Worm (Caenorhabditis elegans): Measurements from ENCODE around the gene R02F2.10.

Gene R02F2.10

DNA sequence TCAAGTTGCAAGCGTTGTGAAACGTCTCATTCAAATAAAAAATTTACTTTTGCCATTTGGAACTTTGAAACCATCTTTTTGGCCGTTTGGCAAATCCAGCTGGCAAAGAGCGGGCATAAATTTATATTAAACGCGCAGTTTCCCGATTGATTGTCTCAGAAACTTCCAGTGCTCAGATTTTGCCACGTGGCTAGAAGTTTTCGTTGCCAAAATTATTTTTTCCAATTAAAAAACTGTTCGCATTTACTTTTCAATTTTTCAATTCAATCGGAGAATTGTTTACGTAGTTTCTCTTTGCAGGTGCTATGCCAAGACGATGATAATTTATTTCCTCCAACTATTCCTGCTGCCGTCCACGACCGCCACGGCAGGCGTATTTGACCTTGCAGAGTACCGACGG is 24.8 kb upstream of the R02F2.10 start, which contains the start of gene F48E8.4:
Gene F48E8.4, plus strand, starts transcription at position 301 of the 400 bp plus-strand sequence.
- no peak for TF ChIP-seq hif-1 (tag; optimal IDR thresholded peaks at IDR 0.05)
- TF ChIP-seq dmd-9 (GFP tag; IDR thresholded peaks at IDR 0.05) = no peak
- no peak for TF ChIP-seq ceh-44 (GFP tag; IDR thresholded peaks at IDR 0.05)
- TF ChIP-seq sdz-12 (GFP tag; optimal IDR thresholded peaks at IDR 0.05) = no peak
- TF ChIP-seq nhr-25 (tag; optimal IDR thresholded peaks at IDR 0.05; ENCODE audit: borderline replicate concordance, insufficient read depth) = no peak
- peak; percentile 31 for TF ChIP-seq aha-1 (tag)
- 0 out of 2 replicates have a peak, but pooled peaks have one; percentile 20 for TF ChIP-seq T26A8.4 (GFP tag; IDR thresholded peaks at IDR 0.05)
- no peak for TF ChIP-seq vab-7 (GFP tag; IDR thresholded peaks at IDR 0.05)

DNA sequence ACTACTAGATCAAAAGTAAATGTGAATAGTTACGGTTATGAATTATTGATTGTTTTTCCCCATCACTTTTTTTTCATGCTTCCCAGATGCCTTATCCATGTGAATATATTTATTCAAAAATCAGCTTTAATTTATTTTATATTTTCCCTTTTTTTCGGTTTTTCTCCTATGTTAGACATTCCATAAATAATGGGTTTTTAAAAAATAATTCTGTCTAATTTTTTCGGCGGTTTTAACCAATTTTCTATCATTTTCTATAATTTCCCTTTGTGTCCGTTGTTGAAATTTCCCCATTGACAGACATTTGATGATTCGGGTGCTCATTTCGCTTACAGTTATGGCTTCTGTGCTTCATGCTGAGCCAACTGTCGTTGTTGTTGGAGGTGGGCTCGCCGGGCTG is 17.0 kb upstream of the R02F2.10 start, which contains the start of gene F48E8.3:
Gene F48E8.3, plus strand, starts transcription at position 301 of the 400 bp plus-strand sequence.
- no peak for TF ChIP-seq T20F7.1 (GFP tag; optimal IDR thresholded peaks at IDR 0.05)
- TF ChIP-seq lin-1 (GFP tag; IDR thresholded peaks at IDR 0.05) = no peak
- TF ChIP-seq madf-9 (GFP tag; conservative IDR thresholded peaks at IDR 0.05) = no peak
- no peak for TF ChIP-seq nhr-76 (tag; optimal IDR thresholded peaks at IDR 0.05)
- TF ChIP-seq lsy-2 (tag; optimal IDR thresholded peaks at IDR 0.05) = no peak
- no peak for TF ChIP-seq nhr-10 (tag; optimal IDR thresholded peaks at IDR 0.05)
- TF ChIP-seq saeg-2 (GFP tag; IDR thresholded peaks at IDR 0.05) = no peak
- no peak for TF ChIP-seq snpc-4 (tag; optimal IDR thresholded peaks at IDR 0.05)
- no peak for TF ChIP-seq set-16 (GFP tag; IDR thresholded peaks at IDR 0.05)
- TF ChIP-seq nhr-102 (tag; optimal IDR thresholded peaks at IDR 0.05) = no peak
- TF ChIP-seq nhr-42 (GFP tag; IDR thresholded peaks at IDR 0.05) = no peak
- no peak for TF ChIP-seq cey-2 (tag; optimal IDR thresholded peaks at IDR 0.05; ENCODE audit: borderline replicate concordance, insufficient read depth)
- no peak for TF ChIP-seq attf-4 (tag; optimal IDR thresholded peaks at IDR 0.05)
- TF ChIP-seq zip-2 (tag; optimal IDR thresholded peaks at IDR 0.05) = no peak
- TF ChIP-seq ces-1 (GFP tag; optimal IDR thresholded peaks at IDR 0.05) = no peak

DNA sequence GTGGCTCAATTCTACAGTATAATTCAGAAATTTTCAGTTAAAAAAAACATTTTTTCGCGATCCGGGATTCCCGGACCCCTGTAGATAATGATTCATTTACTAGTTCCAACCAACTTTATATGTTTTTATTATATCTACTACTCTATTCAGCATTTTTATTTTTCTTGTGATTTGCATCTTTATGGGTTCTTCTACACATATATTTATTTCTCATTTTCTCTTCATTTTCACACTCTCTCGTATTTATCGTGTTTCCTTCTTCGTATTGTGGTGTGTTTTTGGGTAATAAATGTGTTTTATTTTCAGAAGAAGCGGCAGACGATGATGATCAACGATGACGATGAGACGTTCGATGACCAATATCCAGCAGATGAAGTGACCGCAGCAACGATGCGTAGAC is 14.0 kb upstream of the R02F2.10 start, which contains the start of gene F48E8.2:
Gene F48E8.2, plus strand, starts transcription at position 301 of the 400 bp plus-strand sequence.
- TF ChIP-seq F37D6.2 (tag; optimal IDR thresholded peaks at IDR 0.05) = no peak
- no peak for TF ChIP-seq daf-8 (GFP tag; IDR thresholded peaks at IDR 0.05)
- no peak for TF ChIP-seq R02D3.7 (tag; optimal IDR thresholded peaks at IDR 0.05)
- no peak for TF ChIP-seq nhr-48 (tag; optimal IDR thresholded peaks at IDR 0.05)
- TF ChIP-seq zfp-3 (GFP tag; conservative IDR thresholded peaks at IDR 0.05) = no peak
- no peak for TF ChIP-seq php-3 (GFP tag; IDR thresholded peaks at IDR 0.05)
- no peak for TF ChIP-seq unc-130 (GFP tag; optimal IDR thresholded peaks at IDR 0.05)
- no peak for TF ChIP-seq unc-62 (GFP tag; optimal IDR thresholded peaks at IDR 0.05 in 1 of 2)
- no peak for TF ChIP-seq unc-62 (tag; optimal IDR thresholded peaks at IDR 0.05)
- no peak for TF ChIP-seq saeg-2 (GFP tag; IDR thresholded peaks at IDR 0.05)
- no peak for TF ChIP-seq lin-29 (GFP tag; IDR thresholded peaks at IDR 0.05)
- no peak for TF ChIP-seq zip-11 (GFP tag; IDR thresholded peaks at IDR 0.05)
- TF ChIP-seq zag-1 (tag; optimal IDR thresholded peaks at IDR 0.05) = no peak
- no peak for TF ChIP-seq Y105C5A.15 (GFP tag; IDR thresholded peaks at IDR 0.05)
- TF ChIP-seq hlh-11 (tag; optimal IDR thresholded peaks at IDR 0.05) = no peak
- no peak for TF ChIP-seq ceh-28 (tag; optimal IDR thresholded peaks at IDR 0.05)
- no peak for TF ChIP-seq mdt-29 (GFP tag; IDR thresholded peaks at IDR 0.05)
